Fruit fly (Drosophila melanogaster) whole organism, adult: ENCODE data around the gene CG14693.
A peak's percentile ranks its signal among the peaks of the same experiment; 100 is the strongest.

Experiments
- CG11617 ChIP-seq: fragments of 200-800 bp; sonication (Bioruptor generic); optimal IDR thresholded peaks from 2 replicates; lab custom pipeline; 2017; ENCODE audit warnings: mild to moderate bottlenecking, missing biosample characterization, missing genetic modification reagents, missing genetic modification characterization
- CG12768 ChIP-seq: fragments of 200-800 bp; sonication (Bioruptor generic); optimal IDR thresholded peaks from 2 replicates; lab custom pipeline; 2017; ENCODE audit warnings: missing biosample characterization, missing genetic modification characterization, mild to moderate bottlenecking, moderate library complexity, missing genetic modification reagents
- CG14711 ChIP-seq: fragments of 200-800 bp; sonication (Bioruptor generic); optimal IDR thresholded peaks from 2 replicates; lab custom pipeline; 2018; ENCODE audit warnings: missing biosample characterization, mild to moderate bottlenecking, missing genetic modification characterization, moderate library complexity
- CG1620 ChIP-seq: fragments of 200-800 bp; sonication (Bioruptor generic); optimal IDR thresholded peaks from 2 replicates; lab custom pipeline; 2016; ENCODE audit warnings: missing biosample characterization, missing genetic modification characterization
- CG33017 ChIP-seq: fragments of 200-800 bp; sonication (Bioruptor generic); optimal IDR thresholded peaks from 2 replicates; lab custom pipeline; 2018; ENCODE audit warnings: missing biosample characterization, mild to moderate bottlenecking, missing genetic modification characterization, moderate library complexity
- CG5204 ChIP-seq: fragments of 200-800 bp; sonication (Bioruptor generic); optimal IDR thresholded peaks from 2 replicates; lab custom pipeline; 2016; ENCODE audit warnings: missing biosample characterization, missing genetic modification characterization
- CG7045 ChIP-seq: fragments of 200-800 bp; sonication (Bioruptor generic); optimal IDR thresholded peaks from 2 replicates; lab custom pipeline; 2017; ENCODE audit warnings: missing biosample characterization, mild to moderate bottlenecking, missing genetic modification characterization
- CG7101 ChIP-seq: fragments of 200-800 bp; sonication (Bioruptor generic); optimal IDR thresholded peaks from 2 replicates; lab custom pipeline; 2018; ENCODE audit warnings: missing biosample characterization, mild to moderate bottlenecking, missing genetic modification characterization, moderate library complexity
- Clk ChIP-seq: fragments of 200-800 bp; sonication (Bioruptor generic); optimal IDR thresholded peaks from 2 replicates; lab custom pipeline; 2017; ENCODE audit warnings: missing biosample characterization, missing genetic modification characterization
- Crg-1 ChIP-seq: fragments of 200-800 bp; sonication (Bioruptor generic); optimal IDR thresholded peaks from 2 replicates; lab custom pipeline; 2016; ENCODE audit warnings: missing biosample characterization, missing genetic modification characterization
- Hr96 ChIP-seq: fragments of 200-800 bp; sonication (Bioruptor generic); optimal IDR thresholded peaks from 2 replicates; lab custom pipeline; 2016; ENCODE audit warnings: missing biosample characterization, missing genetic modification characterization
- Mnt ChIP-seq: fragments of 200-800 bp; sonication (Bioruptor generic); optimal IDR thresholded peaks from 2 replicates; lab custom pipeline; 2016; ENCODE audit warnings: missing biosample characterization, mild to moderate bottlenecking, missing genetic modification characterization
- bab1 ChIP-seq: fragments of 200-800 bp; sonication (Bioruptor generic); optimal IDR thresholded peaks from 3 replicates; lab custom pipeline; 2019; ENCODE audit warnings: missing biosample characterization, mild to moderate bottlenecking, missing genetic modification characterization, moderate library complexity
- cic ChIP-seq: fragments of 200-800 bp; sonication (Bioruptor generic); optimal IDR thresholded peaks from 2 replicates; lab custom pipeline; 2017; ENCODE audit warnings: missing biosample characterization, mild to moderate bottlenecking, missing genetic modification characterization, moderate library complexity
- cnc ChIP-seq, 2 experiments: fragments of >200 bp; optimal IDR thresholded peaks; 2 replicates each; lab custom pipeline; 2017
- kay ChIP-seq: fragments of 200-800 bp; sonication (Bioruptor generic); peaks from one replicate; lab custom pipeline; 2016; ENCODE audit warnings: missing biosample characterization, missing genetic modification characterization, borderline replicate concordance
- ovo ChIP-seq: fragments of 200-800 bp; sonication (Bioruptor generic); optimal IDR thresholded peaks from 2 replicates; lab custom pipeline; 2016; ENCODE audit warnings: missing biosample characterization, missing genetic modification characterization
- pad ChIP-seq: fragments of 200-800 bp; sonication (Bioruptor generic); optimal IDR thresholded peaks from 3 replicates; lab custom pipeline; 2017; ENCODE audit warnings: missing biosample characterization, missing genetic modification characterization, mild to moderate bottlenecking, moderate library complexity, missing genetic modification reagents
- tj ChIP-seq: fragments of 200-800 bp; sonication (Bioruptor generic); optimal IDR thresholded peaks from 3 replicates; lab custom pipeline; 2017; ENCODE audit warnings: missing biosample characterization, mild to moderate bottlenecking, missing genetic modification characterization, moderate library complexity
- toe ChIP-seq: fragments of 200-800 bp; sonication (Bioruptor generic); optimal IDR thresholded peaks from 2 replicates; lab custom pipeline; 2016; ENCODE audit warnings: missing biosample characterization, missing genetic modification characterization

The CG14693 gene

DNA sequence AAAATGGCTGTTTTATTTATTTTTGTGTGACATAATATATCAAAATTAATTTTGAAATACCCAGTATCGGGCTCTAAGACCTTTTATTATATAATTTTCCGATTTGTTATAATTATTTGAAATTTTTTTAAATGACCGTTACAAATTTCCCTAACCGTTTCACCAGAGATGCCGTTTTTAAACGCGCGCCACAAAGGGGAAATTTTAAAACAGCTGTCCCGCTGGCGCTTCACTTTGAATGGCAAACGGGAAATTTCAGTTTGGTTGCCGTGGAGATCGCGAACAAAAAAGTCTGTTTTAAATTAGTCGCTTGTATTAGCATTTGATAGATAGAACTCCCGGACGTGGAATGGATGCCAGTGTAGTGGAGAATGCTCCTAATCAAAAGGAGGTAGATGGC, at the start of gene CG14693, which contains the start of gene TTLL15:
Gene CG14693, minus strand, starts transcription at position 16 of the 400 bp plus-strand sequence.
Gene TTLL15, plus strand, starts transcription at position 257 of the 400 bp plus-strand sequence.
- TF ChIP-seq CG1620 (no peak), Crg-1 (GFP tag; lab: Kevin White, UChicago) (no peak), kay (peak; percentile 82), CG14711 (tag; lab: Kevin White, UChicago) (no peak), bab1 (GFP tag; lab: Kevin White, UChicago) (no peak), CG33017 (tag; lab: Kevin White, UChicago) (no peak)

dm6 chr3R:10863956-10864355, 49.1 kb upstream of the CG14693 start:
- TF ChIP-seq pad (GFP tag; lab: Kevin White, UChicago), result no peak
- TF ChIP-seq Hr96, result no peak
- TF ChIP-seq cic (GFP tag; lab: Kevin White, UChicago), result no peak
- TF ChIP-seq ovo (GFP tag; lab: Kevin White, UChicago), result peak; percentile 41

DNA sequence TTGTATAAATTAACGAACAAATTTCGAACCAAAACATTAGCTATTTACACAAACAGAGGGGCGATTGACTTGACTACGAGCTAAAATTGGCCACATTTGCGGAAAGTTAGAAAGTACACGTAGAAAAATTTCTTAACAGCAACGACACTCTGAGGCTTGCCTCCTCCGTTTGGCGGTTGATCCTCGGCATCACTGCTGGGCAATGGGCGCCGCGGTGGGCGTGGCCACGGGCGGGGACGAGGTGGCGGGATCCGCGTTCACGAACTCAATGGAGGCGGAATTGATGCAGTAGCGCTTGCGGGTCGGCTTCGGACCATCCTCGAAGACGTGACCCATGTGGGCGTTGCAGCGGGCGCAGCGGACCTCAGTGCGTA, 48.6 kb upstream of the CG14693 start:
- TF ChIP-seq Crg-1 (GFP tag; lab: Kevin White, UChicago), result no peak
- TF ChIP-seq CG1620, result peak; percentile 10
- no peak for TF ChIP-seq CG14711 (tag; lab: Kevin White, UChicago)
- no peak for TF ChIP-seq cnc (optimal IDR thresholded peaks at IDR 0.05; lab: Kevin White, UChicago)
- no peak for TF ChIP-seq Mnt
- no peak for TF ChIP-seq pad (GFP tag; lab: Kevin White, UChicago)
- no peak for TF ChIP-seq CG7101
- TF ChIP-seq Clk, result no peak
- no peak for TF ChIP-seq CG12768 (GFP tag; lab: Kevin White, UChicago)
- no peak for TF ChIP-seq ovo (GFP tag; lab: Kevin White, UChicago)
- TF ChIP-seq CG33017 (tag; lab: Kevin White, UChicago), result peak; percentile 6
- TF ChIP-seq kay, result no peak
- no peak for TF ChIP-seq bab1 (GFP tag; lab: Kevin White, UChicago)
- TF ChIP-seq tj (GFP tag; lab: Kevin White, UChicago), result no peak
- TF ChIP-seq cic (GFP tag; lab: Kevin White, UChicago), result no peak

- peak; percentile 18 for TF ChIP-seq Clk
- no peak for TF ChIP-seq CG7045 (GFP tag; lab: Kevin White, UChicago)
- TF ChIP-seq Mnt, result peak; percentile 90
- peak; percentile 5 for TF ChIP-seq CG14711 (tag; lab: Kevin White, UChicago)
- TF ChIP-seq CG7101, result no peak
- no peak for TF ChIP-seq ovo (GFP tag; lab: Kevin White, UChicago)
- TF ChIP-seq CG5204, result no peak
- peak; percentile 87 for TF ChIP-seq cic (GFP tag; lab: Kevin White, UChicago)
- TF ChIP-seq toe (GFP tag; lab: Kevin White, UChicago), result no peak
- no peak for TF ChIP-seq tj (GFP tag; lab: Kevin White, UChicago)
- no peak for TF ChIP-seq CG33017 (tag; lab: Kevin White, UChicago)
- TF ChIP-seq CG1620, result no peak
- TF ChIP-seq pad (GFP tag; lab: Kevin White, UChicago), result no peak
- no peak for TF ChIP-seq cnc (optimal IDR thresholded peaks at IDR 0.05; lab: Kevin White, UChicago)
- TF ChIP-seq Crg-1 (GFP tag; lab: Kevin White, UChicago), result no peak
- peak; percentile 54 for TF ChIP-seq CG11617
- peak; percentile 64 for TF ChIP-seq bab1 (GFP tag; lab: Kevin White, UChicago)
- TF ChIP-seq kay, result no peak
- TF ChIP-seq CG12768 (GFP tag; lab: Kevin White, UChicago), result peak; percentile 44
Observed at dm6 chr3R:10862773-10863445, 48.1 kb upstream of the CG14693 start, which contains the start of gene CG6574. Gene CG6574, minus strand, starts transcription at chr3R:10862988.

- TF ChIP-seq CG14711 (tag; lab: Kevin White, UChicago) (no peak), CG12768 (GFP tag; lab: Kevin White, UChicago) (no peak), kay (no peak), cic (GFP tag; lab: Kevin White, UChicago) (no peak), CG5204 (no peak), Mnt (no peak), Crg-1 (GFP tag; lab: Kevin White, UChicago) (no peak)
Observed at dm6 chr3R:10859713-10860112, 44.9 kb upstream of the CG14693 start, which contains the start of gene CG14694. Gene CG14694, minus strand, starts transcription at chr3R:10859813.

DNA sequence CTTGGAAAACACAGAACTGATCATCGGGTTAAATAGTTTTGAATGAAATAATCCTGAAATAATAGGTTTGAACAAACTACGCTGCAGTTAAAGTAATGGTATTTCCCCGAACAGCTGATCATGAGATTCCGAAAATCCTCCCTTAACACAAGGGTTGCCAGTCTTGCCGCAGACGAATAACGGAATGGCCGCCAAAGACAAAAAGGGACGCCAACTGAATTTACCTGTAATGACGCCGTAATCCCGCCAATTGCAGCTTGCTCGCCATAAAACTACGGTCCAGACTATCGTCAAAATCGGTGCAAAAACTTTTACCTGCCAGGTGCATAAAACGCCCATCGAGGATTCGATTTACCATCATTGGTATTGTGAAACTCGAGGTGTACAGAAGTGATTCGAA, 41.8 kb upstream of the CG14693 start, which contains the start of gene CG4570:
Gene CG4570, plus strand, starts transcription at position 190 of the 400 bp plus-strand sequence.
- TF ChIP-seq CG11617 (no peak), kay (no peak), tj (GFP tag; lab: Kevin White, UChicago) (no peak), CG5204 (no peak), Hr96 (no peak), CG7045 (GFP tag; lab: Kevin White, UChicago) (no peak), Crg-1 (GFP tag; lab: Kevin White, UChicago) (no peak), CG7101 (no peak), ovo (GFP tag; lab: Kevin White, UChicago) (peak; percentile 23), CG33017 (tag; lab: Kevin White, UChicago) (no peak), CG14711 (tag; lab: Kevin White, UChicago) (peak; percentile 13), pad (GFP tag; lab: Kevin White, UChicago) (peak; percentile 11)
